Worm (Caenorhabditis elegans) whole organism, mixed stage, embryonic: Measurements from ENCODE around the gene F59B1.10.
"Not testable (repeated sequence)": the region's sequence is repeated elsewhere in the genome, so short reads cannot be mapped to it uniquely, and the experiment has no call there.

Experiments used
- M03D4.4 ChIP-seq: sonication (generic microtip); optimal IDR thresholded peaks from 2 replicates; lab custom pipeline; 2017; ENCODE audit warnings: mild to moderate bottlenecking, missing genetic modification characterization, missing compliant biosample characterization
- bed-3 ChIP-seq: fragments of 200-800 bp; sonication (Bioruptor generic); optimal IDR thresholded peaks from 3 replicates; lab custom pipeline; 2018; ENCODE audit warnings: mild to moderate bottlenecking, missing genetic modification characterization, moderate library complexity, missing compliant biosample characterization
- ceh-39 ChIP-seq: fragments of 150-350 bp; optimal IDR thresholded peaks from 2 replicates; lab custom pipeline; 2014; ENCODE audit warnings: missing biosample characterization, missing genetic modification characterization
- ceh-43 ChIP-seq: fragments of 200-800 bp; sonication (Bioruptor generic); optimal IDR thresholded peaks from 2 replicates; lab custom pipeline; 2018; ENCODE audit warnings: mild to moderate bottlenecking, missing genetic modification characterization, moderate library complexity, missing compliant biosample characterization
- ceh-83 ChIP-seq: fragments of 200-800 bp; sonication (Bioruptor generic); optimal IDR thresholded peaks from 2 replicates; lab custom pipeline; 2018; ENCODE audit warnings: mild to moderate bottlenecking, missing genetic modification characterization, missing compliant biosample characterization
- cnd-1 ChIP-seq: fragments of 200-800 bp; sonication (Bioruptor generic); optimal IDR thresholded peaks from 2 replicates; lab custom pipeline; 2018; ENCODE audit warnings: mild to moderate bottlenecking, missing genetic modification characterization, missing compliant biosample characterization
- drap-1 ChIP-seq: fragments of 200-800 bp; sonication (Bioruptor generic); optimal IDR thresholded peaks from 3 replicates; lab custom pipeline; 2018; ENCODE audit warnings: mild to moderate bottlenecking, missing genetic modification characterization, missing compliant biosample characterization
- elt-1 ChIP-seq: sonication (generic microtip); optimal IDR thresholded peaks from 2 replicates; lab custom pipeline; 2017; ENCODE audit warnings: missing genetic modification characterization, mild to moderate bottlenecking, missing compliant biosample characterization, antibody characterized with exemption, moderate library complexity, borderline replicate concordance; ENCODE audit not compliant: insufficient read depth
- flh-1 ChIP-seq: fragments of 200-800 bp; sonication (Bioruptor generic); optimal IDR thresholded peaks from 2 replicates; lab custom pipeline; 2018; ENCODE audit warnings: mild to moderate bottlenecking, missing genetic modification characterization, moderate library complexity, missing compliant biosample characterization
- ham-2 ChIP-seq: fragments of 200-800 bp; sonication (Bioruptor generic); optimal IDR thresholded peaks from 2 replicates; lab custom pipeline; 2018; ENCODE audit warnings: mild to moderate bottlenecking, missing genetic modification characterization, missing compliant biosample characterization
- hlh-1 ChIP-seq: fragments of 150-350 bp; optimal IDR thresholded peaks from 2 replicates; lab custom pipeline; 2014; ENCODE audit warnings: missing biosample characterization, missing genetic modification reagents, missing genetic modification characterization
- lin-13 ChIP-seq: fragments of 150-350 bp; optimal IDR thresholded peaks from 2 replicates; lab custom pipeline; 2014; ENCODE audit warnings: missing biosample characterization, missing genetic modification characterization
- lin-32 ChIP-seq: fragments of 200-800 bp; sonication (Bioruptor generic); optimal IDR thresholded peaks from 2 replicates; lab custom pipeline; 2018; ENCODE audit warnings: mild to moderate bottlenecking, missing genetic modification characterization, missing compliant biosample characterization
- lsy-2 ChIP-seq: fragments of 150-350 bp; optimal IDR thresholded peaks from 2 replicates; lab custom pipeline; 2014; ENCODE audit warnings: missing biosample characterization, missing genetic modification characterization
- mep-1 ChIP-seq: fragments of 150-350 bp; optimal IDR thresholded peaks from 2 replicates; lab custom pipeline; 2017; ENCODE audit warnings: missing biosample characterization, missing genetic modification reagents, missing genetic modification characterization, inconsistent platforms
- mls-2 ChIP-seq: sonication (generic microtip); optimal IDR thresholded peaks from 2 replicates; lab custom pipeline; 2016; ENCODE audit warnings: mild to moderate bottlenecking, missing genetic modification characterization, moderate library complexity, missing compliant biosample characterization
- nhr-12 ChIP-seq: fragments of 150-350 bp; optimal IDR thresholded peaks from 2 replicates; lab custom pipeline; 2014; ENCODE audit warnings: missing biosample characterization, missing genetic modification characterization
- nhr-2 ChIP-seq: fragments of 150-350 bp; optimal IDR thresholded peaks from 2 replicates; lab custom pipeline; 2014; ENCODE audit warnings: missing biosample characterization, missing genetic modification characterization
- nhr-28 ChIP-seq: fragments of 150-350 bp; optimal IDR thresholded peaks from 2 replicates; lab custom pipeline; 2014; ENCODE audit warnings: missing biosample characterization, missing genetic modification characterization
- nhr-76 ChIP-seq: sonication (generic microtip); optimal IDR thresholded peaks from 2 replicates; lab custom pipeline; 2017; ENCODE audit warnings: missing biosample characterization, missing genetic modification characterization
- pha-4 ChIP-seq: fragments of 150-350 bp; optimal IDR thresholded peaks from 2 replicates; lab custom pipeline; 2018; ENCODE audit warnings: missing biosample characterization, missing genetic modification reagents, missing genetic modification characterization
- sem-2 ChIP-seq: fragments of 200-800 bp; sonication (Bioruptor generic); optimal IDR thresholded peaks from 2 replicates; lab custom pipeline; 2018; ENCODE audit warnings: mild to moderate bottlenecking, missing genetic modification characterization, missing compliant biosample characterization
- snpc-4 ChIP-seq: fragments of 150-350 bp; optimal IDR thresholded peaks from 2 replicates; lab custom pipeline; 2014; ENCODE audit warnings: missing biosample characterization, missing genetic modification characterization
- sptf-1 ChIP-seq: sonication (generic microtip); optimal IDR thresholded peaks from 2 replicates; lab custom pipeline; 2017; ENCODE audit warnings: mild to moderate bottlenecking, missing genetic modification characterization, moderate library complexity, missing compliant biosample characterization
- tbx-8 ChIP-seq: fragments of 200-800 bp; sonication (Bioruptor generic); optimal IDR thresholded peaks from 2 replicates; lab custom pipeline; 2018; ENCODE audit warnings: mild to moderate bottlenecking, missing genetic modification characterization, moderate library complexity, missing compliant biosample characterization
- unc-120 ChIP-seq: sonication (generic microtip); optimal IDR thresholded peaks from 2 replicates; lab custom pipeline; 2017; ENCODE audit warnings: missing genetic modification characterization, missing compliant biosample characterization; ENCODE audit not compliant: poor library complexity, severe bottlenecking
- unc-39 ChIP-seq: fragments of 150-350 bp; optimal IDR thresholded peaks from 2 replicates; lab custom pipeline; 2014; ENCODE audit warnings: missing biosample characterization, missing genetic modification characterization
- unc-62 ChIP-seq: fragments of 150-350 bp; optimal IDR thresholded peaks from 2 replicates; lab custom pipeline; 2014; ENCODE audit warnings: missing biosample characterization, missing genetic modification reagents, missing genetic modification characterization
- zip-8 ChIP-seq: fragments of 150-350 bp; optimal IDR thresholded peaks from 2 replicates; lab custom pipeline; 2014; ENCODE audit warnings: missing biosample characterization, missing genetic modification characterization
- ztf-11 ChIP-seq: fragments of 150-350 bp; optimal IDR thresholded peaks from 2 replicates; lab custom pipeline; 2014; ENCODE audit warnings: missing biosample characterization, missing genetic modification characterization

Gene F59B1.10

DNA sequence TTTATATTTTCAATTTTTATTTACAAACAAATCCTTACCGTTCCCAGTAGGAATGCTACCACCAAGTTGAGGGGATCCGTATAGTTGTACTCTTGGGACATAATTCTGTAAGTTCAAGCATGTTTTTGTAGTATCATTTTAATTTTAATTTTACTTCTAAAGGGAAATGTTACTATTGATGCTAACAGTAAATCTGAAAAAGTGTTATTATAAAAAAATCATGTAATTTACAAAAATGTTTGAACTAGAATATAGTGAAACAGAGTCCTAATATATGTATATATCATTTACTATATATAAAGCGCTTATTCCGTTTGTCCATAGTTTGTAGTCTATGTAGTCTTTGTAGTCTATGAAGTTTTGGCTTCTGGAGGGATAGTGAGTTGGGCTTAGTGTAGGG is 27.2 kb downstream of the F59B1.10 start, which contains the start of gene srx-93:
srx-93 (minus strand) TSS at position 101 of the 400 bp plus-strand sequence.
- TF ChIP-seq sem-2; ceh-83 (GFP tag; lab: Kevin White, UChicago); ztf-11: not testable (repeated sequence)

DNA sequence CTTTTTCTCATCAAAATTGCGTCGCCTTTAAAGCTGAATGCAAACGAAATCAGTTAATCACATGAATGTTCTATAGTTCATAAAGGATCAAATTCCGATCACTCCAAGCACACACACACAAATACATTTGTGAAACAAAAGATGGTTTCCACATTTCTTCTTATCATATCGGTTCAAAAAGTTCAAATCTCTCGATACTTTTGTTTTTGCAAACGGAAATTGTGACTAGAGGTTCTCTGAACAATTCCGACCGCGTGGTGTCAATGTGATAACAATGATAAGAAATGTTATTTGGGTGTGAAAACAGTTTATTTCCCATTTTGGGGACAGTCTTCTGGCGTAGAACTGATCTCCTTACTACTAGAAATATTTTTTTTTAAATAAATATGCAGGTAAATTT is 30.9 kb downstream of the F59B1.10 start:
- TF ChIP-seq pha-4 (tag; lab: Kevin White, UChicago) (no peak), unc-120 (tag; lab: Kevin White, UChicago) (no peak), mep-1 (tag; lab: Kevin White, UChicago) (no peak), nhr-76 (tag; lab: Kevin White, UChicago) (no peak), sem-2 (no peak), nhr-28 (tag; lab: Kevin White, UChicago) (no peak), zip-8 (tag; lab: Kevin White, UChicago) (no peak)

ce11 chrV:3614397-3614796 is 33.4 kb downstream of the F59B1.10 start, which contains the start of gene T22F3.11:
TSS of gene T22F3.11 (minus strand) at chrV:3614553.
- TF ChIP-seq mls-2 (tag; lab: Kevin White, UChicago) (no peak), drap-1 (GFP tag; lab: Kevin White, UChicago) (no peak), bed-3 (GFP tag; lab: Kevin White, UChicago) (no peak), flh-1 (GFP tag; lab: Kevin White, UChicago) (no peak), snpc-4 (tag; lab: Kevin White, UChicago) (no peak), lin-13 (no peak), unc-62 (GFP tag; lab: Kevin White, UChicago) (no peak), M03D4.4 (tag; lab: Kevin White, UChicago) (no peak), mep-1 (tag; lab: Kevin White, UChicago) (no peak), sem-2 (no peak), tbx-8 (GFP tag; lab: Kevin White, UChicago) (no peak)

DNA sequence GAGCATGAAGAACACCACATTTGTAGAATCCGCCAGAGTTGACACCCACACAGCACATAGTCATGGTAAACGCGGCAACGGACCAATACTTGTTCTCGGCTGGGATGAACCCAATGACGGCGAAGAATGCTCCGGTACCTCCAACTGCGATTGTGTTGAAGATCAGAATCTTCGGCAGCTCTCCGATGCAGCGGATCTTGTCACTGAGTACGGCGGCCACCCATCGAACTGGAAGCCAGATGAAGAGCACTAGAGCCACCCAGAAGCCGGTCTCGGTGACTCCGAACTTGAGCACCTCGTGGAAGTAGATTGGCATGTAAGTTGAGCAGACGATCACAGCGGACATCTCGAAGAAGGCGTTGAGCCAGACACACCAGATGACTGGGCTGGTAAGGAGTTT is 34.7 kb downstream of the F59B1.10 start:
- TF ChIP-seq nhr-12: no peak
- TF ChIP-seq flh-1 (GFP tag; lab: Kevin White, UChicago): no peak
- no peak for TF ChIP-seq lsy-2
- no peak for TF ChIP-seq tbx-8 (GFP tag; lab: Kevin White, UChicago)
- no peak for TF ChIP-seq snpc-4 (tag; lab: Kevin White, UChicago)

ce11 chrV:3611654-3612053 is 36.1 kb downstream of the F59B1.10 start, which contains the start of gene T22F3.10:
TSS of gene T22F3.10 (minus strand) at chrV:3611754.
- TF ChIP-seq ceh-39 (tag; lab: Kevin White, UChicago) (no peak), lin-32 (no peak), hlh-1 (tag; lab: Kevin White, UChicago) (no peak), flh-1 (GFP tag; lab: Kevin White, UChicago) (no peak), ztf-11 (no peak)

- TF ChIP-seq elt-1 (tag; lab: Kevin White, UChicago) (no peak), ceh-83 (GFP tag; lab: Kevin White, UChicago) (no peak)
These were observed 37.1 kb downstream of the F59B1.10 start for ce11 chrV:3610709-3611108.

DNA sequence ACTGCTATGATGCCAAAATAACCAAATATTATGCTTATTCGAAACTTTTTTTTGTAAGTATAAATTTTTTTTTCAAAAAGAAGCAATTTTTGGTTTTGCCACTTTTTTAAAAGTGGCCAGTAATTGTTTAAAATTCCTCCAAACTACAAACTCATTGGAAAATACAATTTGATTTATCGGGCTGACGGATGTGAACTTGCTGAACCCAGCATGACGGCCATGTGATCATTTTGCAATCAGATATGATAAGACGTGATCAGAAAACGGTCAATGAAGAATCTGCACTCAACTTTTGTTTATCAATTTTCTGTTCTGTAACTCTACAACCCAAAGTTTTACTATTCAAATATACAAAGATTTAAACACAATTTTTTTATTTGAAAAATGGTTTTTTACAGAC is 41.4 kb downstream of the F59B1.10 start:
- TF ChIP-seq lin-13 (no peak), nhr-76 (tag; lab: Kevin White, UChicago) (no peak), flh-1 (GFP tag; lab: Kevin White, UChicago) (no peak), bed-3 (GFP tag; lab: Kevin White, UChicago) (no peak), ham-2 (GFP tag; lab: Kevin White, UChicago) (no peak)

ce11 chrV:3605325-3605724 is 42.4 kb downstream of the F59B1.10 start, which contains the start of gene T22F3.8:
TSS of gene T22F3.8 (minus strand) at chrV:3605425.
- no peak for TF ChIP-seq ham-2 (GFP tag; lab: Kevin White, UChicago)
- TF ChIP-seq bed-3 (GFP tag; lab: Kevin White, UChicago): no peak
- no peak for TF ChIP-seq unc-39 (tag; lab: Kevin White, UChicago)
- TF ChIP-seq mls-2 (tag; lab: Kevin White, UChicago): no peak
- TF ChIP-seq nhr-76 (tag; lab: Kevin White, UChicago): no peak
- TF ChIP-seq elt-1 (tag; lab: Kevin White, UChicago): no peak
- no peak for TF ChIP-seq sptf-1 (tag; lab: Kevin White, UChicago)
- no peak for TF ChIP-seq cnd-1
- no peak for TF ChIP-seq ceh-39 (tag; lab: Kevin White, UChicago)
- no peak for TF ChIP-seq ceh-43 (GFP tag; lab: Kevin White, UChicago)
- TF ChIP-seq nhr-2 (tag; lab: Kevin White, UChicago): no peak
- TF ChIP-seq mep-1 (tag; lab: Kevin White, UChicago): no peak
- no peak for TF ChIP-seq snpc-4 (tag; lab: Kevin White, UChicago)
- TF ChIP-seq unc-62 (GFP tag; lab: Kevin White, UChicago): no peak
- TF ChIP-seq ztf-11: no peak
- TF ChIP-seq zip-8 (tag; lab: Kevin White, UChicago): no peak
